Worm (Caenorhabditis elegans): ENCODE data around the gene col-20.

DNA sequence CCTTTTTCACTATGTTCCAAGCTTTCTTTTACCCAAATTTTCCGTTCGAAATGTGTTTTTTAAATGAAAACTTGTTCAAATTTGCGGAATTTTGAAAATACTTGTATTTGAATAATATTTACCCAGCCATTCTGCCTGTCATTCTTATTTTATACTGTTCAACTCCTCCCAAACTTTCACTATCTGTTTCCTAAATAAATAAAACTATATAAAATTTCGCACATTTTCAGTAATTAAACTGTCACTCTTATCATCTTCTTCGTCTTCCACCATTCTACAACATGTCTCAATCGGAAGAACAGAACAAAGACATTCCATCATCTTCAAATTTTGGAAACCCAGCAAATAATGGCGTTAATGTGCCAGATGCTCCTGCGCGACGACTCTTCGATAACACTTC lies 34.2 kb upstream of the col-20 start, which contains the start of gene btbd-10:
- TF ChIP-seq mdl-1 (tag; optimal IDR thresholded peaks at IDR 0.05) (no peak), nhr-237 (tag; optimal IDR thresholded peaks at IDR 0.05) (no peak), ztf-11 (tag; optimal IDR thresholded peaks at IDR 0.05) (no peak), ama-1 (optimal IDR thresholded peaks at IDR 0.05) (no peak), unc-62 (GFP tag; optimal IDR thresholded peaks at IDR 0.05) (no peak), egl-5 (tag; optimal IDR thresholded peaks at IDR 0.05) (no peak)

Data from whole organism, L3 larva.